Worm (Caenorhabditis elegans) whole organism, mixed stage, embryonic: Measurements from ENCODE around the gene F07F6.1.

Source experiments
- M03D4.4 ChIP-seq: sonication (generic microtip); optimal IDR thresholded peaks from 2 replicates; lab custom pipeline; 2017; ENCODE audit warnings: mild to moderate bottlenecking, missing genetic modification characterization, missing compliant biosample characterization
- bed-3 ChIP-seq: fragments of 200-800 bp; sonication (Bioruptor generic); optimal IDR thresholded peaks from 3 replicates; lab custom pipeline; 2018; ENCODE audit warnings: mild to moderate bottlenecking, missing genetic modification characterization, moderate library complexity, missing compliant biosample characterization
- blmp-1 ChIP-seq: fragments of 150-350 bp; optimal IDR thresholded peaks from 2 replicates; lab custom pipeline; 2014; ENCODE audit warnings: missing biosample characterization, missing genetic modification characterization
- ceh-39 ChIP-seq: fragments of 150-350 bp; optimal IDR thresholded peaks from 2 replicates; lab custom pipeline; 2014; ENCODE audit warnings: missing biosample characterization, missing genetic modification characterization
- ceh-43 ChIP-seq: fragments of 200-800 bp; sonication (Bioruptor generic); optimal IDR thresholded peaks from 2 replicates; lab custom pipeline; 2018; ENCODE audit warnings: mild to moderate bottlenecking, missing genetic modification characterization, moderate library complexity, missing compliant biosample characterization
- ceh-83 ChIP-seq: fragments of 200-800 bp; sonication (Bioruptor generic); optimal IDR thresholded peaks from 2 replicates; lab custom pipeline; 2018; ENCODE audit warnings: mild to moderate bottlenecking, missing genetic modification characterization, missing compliant biosample characterization
- cnd-1 ChIP-seq: fragments of 200-800 bp; sonication (Bioruptor generic); optimal IDR thresholded peaks from 2 replicates; lab custom pipeline; 2018; ENCODE audit warnings: mild to moderate bottlenecking, missing genetic modification characterization, missing compliant biosample characterization
- drap-1 ChIP-seq: fragments of 200-800 bp; sonication (Bioruptor generic); optimal IDR thresholded peaks from 3 replicates; lab custom pipeline; 2018; ENCODE audit warnings: mild to moderate bottlenecking, missing genetic modification characterization, missing compliant biosample characterization
- elt-1 ChIP-seq: sonication (generic microtip); optimal IDR thresholded peaks from 2 replicates; lab custom pipeline; 2017; ENCODE audit warnings: missing genetic modification characterization, mild to moderate bottlenecking, missing compliant biosample characterization, antibody characterized with exemption, moderate library complexity, borderline replicate concordance; ENCODE audit not compliant: insufficient read depth
- elt-3 ChIP-seq: fragments of 150-350 bp; optimal IDR thresholded peaks from 2 replicates; lab custom pipeline; 2014; ENCODE audit warnings: missing biosample characterization, missing genetic modification characterization
- ham-2 ChIP-seq: fragments of 200-800 bp; sonication (Bioruptor generic); optimal IDR thresholded peaks from 2 replicates; lab custom pipeline; 2018; ENCODE audit warnings: mild to moderate bottlenecking, missing genetic modification characterization, missing compliant biosample characterization
- hlh-1 ChIP-seq: fragments of 150-350 bp; optimal IDR thresholded peaks from 2 replicates; lab custom pipeline; 2014; ENCODE audit warnings: missing biosample characterization, missing genetic modification reagents, missing genetic modification characterization
- lin-13 ChIP-seq: fragments of 150-350 bp; optimal IDR thresholded peaks from 2 replicates; lab custom pipeline; 2014; ENCODE audit warnings: missing biosample characterization, missing genetic modification characterization
- lin-32 ChIP-seq: fragments of 200-800 bp; sonication (Bioruptor generic); optimal IDR thresholded peaks from 2 replicates; lab custom pipeline; 2018; ENCODE audit warnings: mild to moderate bottlenecking, missing genetic modification characterization, missing compliant biosample characterization
- lsy-2 ChIP-seq: fragments of 150-350 bp; optimal IDR thresholded peaks from 2 replicates; lab custom pipeline; 2014; ENCODE audit warnings: missing biosample characterization, missing genetic modification characterization
- mep-1 ChIP-seq: fragments of 150-350 bp; optimal IDR thresholded peaks from 2 replicates; lab custom pipeline; 2017; ENCODE audit warnings: missing biosample characterization, missing genetic modification reagents, missing genetic modification characterization, inconsistent platforms
- nhr-12 ChIP-seq: fragments of 150-350 bp; optimal IDR thresholded peaks from 2 replicates; lab custom pipeline; 2014; ENCODE audit warnings: missing biosample characterization, missing genetic modification characterization
- nhr-237 ChIP-seq: fragments of 150-350 bp; optimal IDR thresholded peaks from 2 replicates; lab custom pipeline; 2014; ENCODE audit warnings: missing biosample characterization, missing genetic modification characterization
- nhr-28 ChIP-seq: fragments of 150-350 bp; optimal IDR thresholded peaks from 2 replicates; lab custom pipeline; 2014; ENCODE audit warnings: missing biosample characterization, missing genetic modification characterization
- nhr-76 ChIP-seq: sonication (generic microtip); optimal IDR thresholded peaks from 2 replicates; lab custom pipeline; 2017; ENCODE audit warnings: missing biosample characterization, missing genetic modification characterization
- pha-4 ChIP-seq: fragments of 150-350 bp; optimal IDR thresholded peaks from 2 replicates; lab custom pipeline; 2018; ENCODE audit warnings: missing biosample characterization, missing genetic modification reagents, missing genetic modification characterization
- sem-2 ChIP-seq: fragments of 200-800 bp; sonication (Bioruptor generic); optimal IDR thresholded peaks from 2 replicates; lab custom pipeline; 2018; ENCODE audit warnings: mild to moderate bottlenecking, missing genetic modification characterization, missing compliant biosample characterization
- snpc-4 ChIP-seq: fragments of 150-350 bp; optimal IDR thresholded peaks from 2 replicates; lab custom pipeline; 2014; ENCODE audit warnings: missing biosample characterization, missing genetic modification characterization
- sptf-1 ChIP-seq: sonication (generic microtip); optimal IDR thresholded peaks from 2 replicates; lab custom pipeline; 2017; ENCODE audit warnings: mild to moderate bottlenecking, missing genetic modification characterization, moderate library complexity, missing compliant biosample characterization
- tbx-8 ChIP-seq: fragments of 200-800 bp; sonication (Bioruptor generic); optimal IDR thresholded peaks from 2 replicates; lab custom pipeline; 2018; ENCODE audit warnings: mild to moderate bottlenecking, missing genetic modification characterization, moderate library complexity, missing compliant biosample characterization
- unc-120 ChIP-seq: sonication (generic microtip); optimal IDR thresholded peaks from 2 replicates; lab custom pipeline; 2017; ENCODE audit warnings: missing genetic modification characterization, missing compliant biosample characterization; ENCODE audit not compliant: poor library complexity, severe bottlenecking
- unc-39 ChIP-seq: fragments of 150-350 bp; optimal IDR thresholded peaks from 2 replicates; lab custom pipeline; 2014; ENCODE audit warnings: missing biosample characterization, missing genetic modification characterization
- unc-62 ChIP-seq: fragments of 150-350 bp; optimal IDR thresholded peaks from 2 replicates; lab custom pipeline; 2014; ENCODE audit warnings: missing biosample characterization, missing genetic modification reagents, missing genetic modification characterization
- ztf-11 ChIP-seq: fragments of 150-350 bp; optimal IDR thresholded peaks from 2 replicates; lab custom pipeline; 2014; ENCODE audit warnings: missing biosample characterization, missing genetic modification characterization

F07F6.1 gene

DNA sequence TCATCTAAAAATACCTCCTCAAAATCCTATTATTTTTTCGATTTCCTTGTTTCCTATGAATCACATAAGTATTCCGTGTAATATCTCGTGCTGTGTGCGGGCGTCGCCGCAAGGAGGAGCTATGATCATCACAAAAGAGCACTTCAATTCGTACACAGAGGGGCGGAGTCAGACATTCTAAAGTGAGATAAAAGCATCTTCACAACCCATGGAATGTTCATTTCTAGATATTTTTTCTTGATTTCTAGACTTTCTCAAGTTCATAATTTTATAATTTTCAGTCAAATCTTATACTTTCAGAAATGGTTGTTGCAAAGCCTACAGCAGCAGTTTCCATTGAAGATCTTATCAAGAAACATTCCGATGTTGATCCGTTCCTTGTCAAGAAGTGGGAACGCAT lies 9.7 kb downstream of the F07F6.1 start, which contains the start of gene cex-1:
cex-1 (plus strand) TSS at position 301 of the 400 bp plus-strand sequence.
- TF ChIP-seq ham-2 (GFP tag; lab: Kevin White, UChicago): no peak
- no peak for TF ChIP-seq bed-3 (GFP tag; lab: Kevin White, UChicago)
- TF ChIP-seq sptf-1 (tag; lab: Kevin White, UChicago): no peak
- TF ChIP-seq unc-62 (GFP tag; lab: Kevin White, UChicago): no peak
- no peak for TF ChIP-seq hlh-1
- TF ChIP-seq nhr-76 (tag; lab: Kevin White, UChicago): no peak
- TF ChIP-seq sem-2 (GFP tag; lab: Kevin White, UChicago): no peak

DNA sequence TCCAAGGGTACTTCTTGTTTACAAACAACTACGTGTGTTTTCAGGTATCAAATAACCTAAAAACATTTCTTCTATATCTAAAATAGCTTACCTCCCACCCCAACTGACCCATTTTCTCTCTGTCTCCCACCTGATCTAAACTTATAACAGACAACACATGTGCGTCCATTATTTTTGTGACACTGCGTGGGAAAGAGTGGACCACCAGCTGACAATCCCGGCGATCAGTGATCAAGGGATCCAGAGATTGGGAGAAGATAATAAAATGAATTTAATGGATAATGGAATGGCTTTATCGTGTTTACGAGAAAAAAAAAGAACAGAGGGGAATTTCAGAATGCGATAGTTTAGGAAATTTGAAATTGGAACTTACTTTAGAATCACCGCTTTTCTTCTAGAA lies 11.5 kb downstream of the F07F6.1 start:
- peak; percentile 8 for TF ChIP-seq unc-62 (GFP tag; lab: Kevin White, UChicago)
- TF ChIP-seq nhr-76 (tag; lab: Kevin White, UChicago): no peak
- peak; percentile 87 for TF ChIP-seq hlh-1
- no peak for TF ChIP-seq cnd-1 (tag; lab: Kevin White, UChicago)

DNA sequence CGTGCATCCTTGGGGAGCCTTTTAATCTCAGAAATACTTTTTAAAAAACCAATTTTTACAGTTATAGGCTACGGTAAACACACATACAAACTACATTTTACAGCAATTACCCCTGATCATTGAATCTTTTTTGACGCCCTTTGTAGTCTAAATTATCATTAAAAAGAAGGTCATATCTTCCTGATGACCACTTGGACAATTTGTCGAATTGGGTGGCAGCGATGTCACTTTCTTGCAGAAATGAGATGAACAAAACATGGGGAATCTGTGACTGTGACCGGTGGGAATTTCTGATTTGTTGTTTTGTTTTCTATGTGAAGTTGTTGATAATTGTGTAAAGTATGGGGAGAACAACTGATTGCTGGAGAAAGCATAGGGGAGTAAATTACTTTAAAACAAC lies 11.9 kb downstream of the F07F6.1 start:
- TF ChIP-seq lsy-2 (tag; lab: Kevin White, UChicago) (no peak), mep-1 (no peak), M03D4.4 (tag; lab: Kevin White, UChicago) (no peak), nhr-28 (tag; lab: Kevin White, UChicago) (no peak), bed-3 (GFP tag; lab: Kevin White, UChicago) (no peak), ztf-11 (tag; lab: Kevin White, UChicago) (no peak), ceh-43 (GFP tag; lab: Kevin White, UChicago) (no peak), lin-32 (GFP tag; lab: Kevin White, UChicago) (no peak), ceh-83 (GFP tag; lab: Kevin White, UChicago) (no peak), elt-3 (no peak), sptf-1 (tag; lab: Kevin White, UChicago) (no peak), unc-120 (no peak), drap-1 (no peak), unc-62 (GFP tag; lab: Kevin White, UChicago) (no peak), cnd-1 (tag; lab: Kevin White, UChicago) (no peak), pha-4 (tag; lab: Kevin White, UChicago) (no peak)

DNA sequence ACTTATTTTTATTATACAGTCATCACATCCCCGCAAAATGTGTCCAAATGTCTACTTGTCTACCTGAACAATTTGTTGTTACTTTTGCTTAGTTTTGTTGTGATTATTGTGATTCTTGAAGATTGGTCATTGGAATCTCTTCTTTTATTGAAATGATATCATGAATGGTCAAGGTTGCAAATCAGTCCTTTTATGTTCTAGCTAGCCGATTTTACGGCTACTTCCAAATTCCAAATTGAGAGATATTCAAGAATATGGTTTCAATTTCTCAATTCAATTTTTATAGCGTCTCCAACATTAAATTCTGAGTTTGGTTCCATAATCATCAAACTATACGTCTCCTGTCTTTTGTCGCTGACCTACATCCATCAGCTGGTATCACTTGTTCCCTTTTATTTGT lies 13.6 kb downstream of the F07F6.1 start:
- no peak for TF ChIP-seq snpc-4
- no peak for TF ChIP-seq elt-3
- TF ChIP-seq nhr-237: no peak
- TF ChIP-seq nhr-12 (tag; lab: Kevin White, UChicago): no peak
- TF ChIP-seq unc-39 (tag; lab: Kevin White, UChicago): no peak
- no peak for TF ChIP-seq sptf-1 (tag; lab: Kevin White, UChicago)

DNA sequence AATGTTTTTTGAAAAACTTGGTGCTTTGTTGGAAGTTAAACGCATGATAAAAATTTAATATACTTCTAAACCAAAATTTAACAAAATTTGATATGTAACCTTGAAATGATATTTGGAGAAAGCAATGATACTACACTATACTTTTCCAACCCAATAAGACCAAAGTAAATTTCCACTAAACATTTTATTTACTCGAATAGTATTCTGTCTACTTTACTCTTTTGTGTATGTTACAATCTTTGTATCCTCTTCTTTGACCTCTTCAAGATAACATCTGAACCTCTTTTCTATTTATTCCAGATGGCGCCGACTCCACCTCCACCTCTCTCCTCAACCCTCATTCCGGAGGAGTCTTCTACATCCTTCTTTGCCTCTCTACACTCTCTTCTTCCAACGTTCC lies 15.9 kb downstream of the F07F6.1 start, which contains the start of gene dhs-5:
dhs-5 (plus strand) TSS at position 301 of the 400 bp plus-strand sequence.
- TF ChIP-seq ceh-39 (tag; lab: Kevin White, UChicago): no peak
- no peak for TF ChIP-seq lin-13 (tag; lab: Kevin White, UChicago)
- no peak for TF ChIP-seq nhr-28 (tag; lab: Kevin White, UChicago)
- no peak for TF ChIP-seq ceh-83 (GFP tag; lab: Kevin White, UChicago)
- TF ChIP-seq hlh-1: no peak
- TF ChIP-seq unc-39 (tag; lab: Kevin White, UChicago): no peak
- no peak for TF ChIP-seq unc-120
- no peak for TF ChIP-seq tbx-8 (GFP tag; lab: Kevin White, UChicago)
- TF ChIP-seq ham-2 (GFP tag; lab: Kevin White, UChicago): no peak
- TF ChIP-seq blmp-1 (tag; lab: Kevin White, UChicago): no peak
- no peak for TF ChIP-seq nhr-237
- no peak for TF ChIP-seq sem-2 (GFP tag; lab: Kevin White, UChicago)
- no peak for TF ChIP-seq unc-62 (GFP tag; lab: Kevin White, UChicago)
- no peak for TF ChIP-seq nhr-12 (tag; lab: Kevin White, UChicago)
- no peak for TF ChIP-seq elt-1 (tag; lab: Kevin White, UChicago)
